Worm (Caenorhabditis elegans) whole organism, late embryonic: ENCODE data around the gene pssy-1.

Experiments used
- C08G9.2 ChIP-seq: sonication (generic microtip); optimal IDR thresholded peaks from 2 replicates; lab custom pipeline; 2016; ENCODE audit warnings: mild to moderate bottlenecking, missing genetic modification characterization, moderate library complexity, missing compliant biosample characterization
- F13H6.1 ChIP-seq: sonication (generic microtip); optimal IDR thresholded peaks from 2 replicates; lab custom pipeline; 2016; ENCODE audit warnings: missing genetic modification characterization, missing compliant biosample characterization
- K09A11.1 ChIP-seq: sonication (generic microtip); optimal IDR thresholded peaks from 2 replicates; lab custom pipeline; 2017; ENCODE audit warnings: antibody characterized with exemption, mild to moderate bottlenecking, missing genetic modification characterization, missing compliant biosample characterization; ENCODE audit not compliant: insufficient read depth
- Y22D7AL.16 ChIP-seq: sonication (generic microtip); optimal IDR thresholded peaks from 2 replicates; lab custom pipeline; 2016; ENCODE audit warnings: missing genetic modification characterization, missing compliant biosample characterization
- ahr-1 ChIP-seq: sonication (generic microtip); optimal IDR thresholded peaks from 2 replicates; lab custom pipeline; 2016; ENCODE audit warnings: missing genetic modification characterization, missing compliant biosample characterization
- ama-1 ChIP-seq: fragments of 150-350 bp; optimal IDR thresholded peaks from 2 replicates; lab custom pipeline; 2014
- ceh-19 ChIP-seq: fragments of 200-800 bp; sonication (Bioruptor generic); optimal IDR thresholded peaks from 2 replicates; lab custom pipeline; 2018; ENCODE audit warnings: mild to moderate bottlenecking, missing genetic modification characterization, missing compliant biosample characterization
- ceh-2 ChIP-seq: sonication (generic microtip); optimal IDR thresholded peaks from 2 replicates; lab custom pipeline; 2016; ENCODE audit warnings: missing genotype, missing genetic modification characterization, missing compliant biosample characterization
- ceh-24 ChIP-seq: sonication (generic microtip); optimal IDR thresholded peaks from 2 replicates; lab custom pipeline; 2016; ENCODE audit warnings: mild to moderate bottlenecking, missing genetic modification characterization, missing compliant biosample characterization
- ceh-30 ChIP-seq: fragments of 150-350 bp; optimal IDR thresholded peaks from 2 replicates; lab custom pipeline; 2014; ENCODE audit warnings: missing biosample characterization, missing genetic modification characterization
- ceh-31 ChIP-seq: sonication (generic microtip); optimal IDR thresholded peaks from 2 replicates; lab custom pipeline; 2016; ENCODE audit warnings: missing genetic modification characterization, missing compliant biosample characterization
- ceh-9 ChIP-seq: sonication (generic microtip); optimal IDR thresholded peaks from 2 replicates; lab custom pipeline; 2016; ENCODE audit warnings: mild to moderate bottlenecking, missing genetic modification characterization, inconsistent platforms, missing compliant biosample characterization
- che-1 ChIP-seq: sonication (generic microtip); optimal IDR thresholded peaks from 2 replicates; lab custom pipeline; 2016; ENCODE audit warnings: mild to moderate bottlenecking, missing genetic modification characterization, missing compliant biosample characterization
- dve-1 ChIP-seq: sonication (generic microtip); optimal IDR thresholded peaks from 2 replicates; lab custom pipeline; 2017; ENCODE audit warnings: antibody characterized with exemption, mild to moderate bottlenecking, missing genetic modification characterization, missing compliant biosample characterization
- ets-4 ChIP-seq: sonication (generic microtip); optimal IDR thresholded peaks from 2 replicates; lab custom pipeline; 2016; ENCODE audit warnings: missing genetic modification characterization, missing compliant biosample characterization
- fax-1 ChIP-seq: sonication (generic microtip); optimal IDR thresholded peaks from 2 replicates; lab custom pipeline; 2016; ENCODE audit warnings: missing genotype, missing genetic modification characterization, missing compliant biosample characterization
- fkh-6 ChIP-seq: sonication (generic microtip); optimal IDR thresholded peaks from 2 replicates; lab custom pipeline; 2016; ENCODE audit warnings: missing genetic modification characterization, missing compliant biosample characterization
- gmeb-2 ChIP-seq: sonication (generic microtip); optimal IDR thresholded peaks from 2 replicates; lab custom pipeline; 2016; ENCODE audit warnings: missing genetic modification characterization, inconsistent platforms, missing compliant biosample characterization
- hlh-6 ChIP-seq: sonication (generic microtip); optimal IDR thresholded peaks from 2 replicates; lab custom pipeline; 2016; ENCODE audit warnings: missing genotype, missing genetic modification characterization, missing compliant biosample characterization
- hlh-8 ChIP-seq: sonication (generic microtip); optimal IDR thresholded peaks from 2 replicates; lab custom pipeline; 2016; ENCODE audit warnings: missing genotype, missing genetic modification characterization, missing compliant biosample characterization
- lim-6 ChIP-seq: sonication (generic microtip); optimal IDR thresholded peaks from 2 replicates; lab custom pipeline; 2016; ENCODE audit warnings: missing genetic modification characterization, missing compliant biosample characterization
- lin-11 ChIP-seq: fragments of 200-800 bp; sonication (Bioruptor generic); optimal IDR thresholded peaks from 2 replicates; lab custom pipeline; 2018; ENCODE audit warnings: mild to moderate bottlenecking, missing genetic modification characterization, missing compliant biosample characterization
- nhr-11 ChIP-seq: fragments of 150-350 bp; optimal IDR thresholded peaks from 2 replicates; lab custom pipeline; 2014; ENCODE audit warnings: missing biosample characterization, missing genetic modification characterization
- pat-9 ChIP-seq: fragments of 200-800 bp; sonication (Bioruptor generic); optimal IDR thresholded peaks from 2 replicates; lab custom pipeline; 2018; ENCODE audit warnings: mild to moderate bottlenecking, missing genetic modification characterization, moderate library complexity, missing compliant biosample characterization
- pax-1 ChIP-seq: fragments of 150-350 bp; optimal IDR thresholded peaks from 2 replicates; lab custom pipeline; 2014; ENCODE audit warnings: missing biosample characterization, missing genetic modification characterization
- pha-4 ChIP-seq: fragments of 150-350 bp; optimal IDR thresholded peaks from 2 replicates; lab custom pipeline; 2018; ENCODE audit warnings: missing biosample characterization, missing genetic modification reagents, missing genetic modification characterization
- pros-1 ChIP-seq: fragments of 150-350 bp; optimal IDR thresholded peaks from 2 replicates; lab custom pipeline; 2014; ENCODE audit warnings: missing biosample characterization, missing genetic modification reagents, missing genetic modification characterization
- rnt-1 ChIP-seq: sonication (generic microtip); optimal IDR thresholded peaks from 2 replicates; lab custom pipeline; 2016; ENCODE audit warnings: missing genetic modification characterization, missing compliant biosample characterization
- sdc-2 ChIP-seq: sonication (generic microtip); optimal IDR thresholded peaks from 2 replicates; lab custom pipeline; 2016; ENCODE audit warnings: missing genotype, missing genetic modification characterization, missing compliant biosample characterization
- syd-9 ChIP-seq: sonication (generic microtip); optimal IDR thresholded peaks from 2 replicates; lab custom pipeline; 2016; ENCODE audit warnings: mild to moderate bottlenecking, missing genetic modification characterization, moderate library complexity, missing compliant biosample characterization
- tbx-2 ChIP-seq: sonication (generic microtip); optimal IDR thresholded peaks from 2 replicates; lab custom pipeline; 2016; ENCODE audit warnings: missing genetic modification characterization, missing compliant biosample characterization
- tbx-7 ChIP-seq: sonication (generic microtip); optimal IDR thresholded peaks from 2 replicates; lab custom pipeline; 2016; ENCODE audit warnings: missing genotype, missing genetic modification characterization, missing compliant biosample characterization
- ttx-3 ChIP-seq: sonication (generic microtip); optimal IDR thresholded peaks from 2 replicates; lab custom pipeline; 2016; ENCODE audit warnings: missing genetic modification reagents, missing genetic modification characterization, missing compliant biosample characterization
- unc-3 ChIP-seq, 2 experiments: fragments of 200-800 bp in 1 of 2; sonication (Bioruptor generic) in 1 of 2; sonication (generic microtip) in 1 of 2; conservative IDR thresholded peaks in 1 of 2; optimal IDR thresholded peaks in 1 of 2; 2 replicates each; pipeline versions ENCODE4 v1.3.6 to Lab custom; 2016 to 2022; ENCODE audit warnings: missing compliant biosample characterization in 2 of 2, missing genetic modification characterization in 2 of 2, missing genetic modification reagents in 1 of 2
- unc-55 ChIP-seq: sonication (generic microtip); optimal IDR thresholded peaks from 2 replicates; lab custom pipeline; 2017; ENCODE audit warnings: missing biosample characterization, missing genetic modification reagents, missing genetic modification characterization
- unc-86 ChIP-seq: sonication (generic microtip); optimal IDR thresholded peaks from 2 replicates; lab custom pipeline; 2016; ENCODE audit warnings: missing genetic modification characterization, missing compliant biosample characterization
- ztf-16 ChIP-seq: sonication (generic microtip); optimal IDR thresholded peaks from 2 replicates; lab custom pipeline; 2017; ENCODE audit warnings: missing genetic modification characterization, missing compliant biosample characterization

pssy-1 gene

ce11 chrX:9999599-10000201 is 34.3 kb downstream of the pssy-1 start (continued):
- TF ChIP-seq gmeb-2 (tag; lab: Kevin White, UChicago) (no peak), unc-55 (GFP tag; lab: Kevin White, UChicago) (peak; percentile 63), hlh-8 (peak; percentile 26), F13H6.1 (tag; lab: Kevin White, UChicago) (peak; percentile 27), unc-86 (tag; lab: Kevin White, UChicago) (peak; percentile 53), pat-9 (peak; percentile 11)
- TF ChIP-seq, all 69 proteins: peak for 25

DNA sequence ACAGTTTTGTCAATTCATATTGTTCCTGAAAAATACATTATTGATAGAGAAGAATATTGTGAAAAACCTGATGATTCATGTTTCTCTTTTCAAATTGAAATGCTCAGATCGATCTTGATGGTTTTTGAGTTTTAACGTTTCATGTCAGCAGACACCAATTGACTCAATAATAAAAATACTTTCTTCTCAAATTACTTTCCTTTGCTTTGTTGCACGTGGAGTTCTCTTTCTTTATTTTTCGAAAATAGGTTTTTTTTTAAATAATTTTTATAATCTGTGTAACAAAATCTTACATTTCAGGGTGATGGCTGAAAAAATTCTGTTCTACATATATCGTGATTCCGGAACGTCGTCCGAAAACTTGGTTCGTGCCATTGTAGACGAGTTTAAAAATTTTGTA is 35.2 kb downstream of the pssy-1 start, which contains the start of gene F19C6.2:
TSS of gene F19C6.2 (plus strand) at position 301 of the 400 bp plus-strand sequence.
- no peak for TF ChIP-seq fax-1 (tag; lab: Kevin White, UChicago)
- no peak for TF ChIP-seq che-1 (tag; lab: Kevin White, UChicago)
- TF ChIP-seq ceh-9 (tag; lab: Kevin White, UChicago): no peak
- no peak for TF ChIP-seq lim-6 (tag; lab: Kevin White, UChicago)
- TF ChIP-seq tbx-2 (tag; lab: Kevin White, UChicago): no peak
- no peak for TF ChIP-seq tbx-7
- no peak for TF ChIP-seq ets-4
- no peak for TF ChIP-seq ceh-2 (tag; lab: Kevin White, UChicago)
- TF ChIP-seq dve-1: no peak

- no peak for TF ChIP-seq che-1 (tag; lab: Kevin White, UChicago)
- TF ChIP-seq ceh-24 (tag; lab: Kevin White, UChicago): no peak
- no peak for TF ChIP-seq pros-1 (tag; lab: Kevin White, UChicago)
- no peak for TF ChIP-seq Y22D7AL.16
- no peak for TF ChIP-seq rnt-1 (tag; lab: Kevin White, UChicago)
- TF ChIP-seq ahr-1 (tag; lab: Kevin White, UChicago): no peak
- no peak for TF ChIP-seq pha-4 (tag; lab: Kevin White, UChicago)
- no peak for TF ChIP-seq ttx-3 (tag; lab: Kevin White, UChicago)
- no peak for TF ChIP-seq syd-9 (tag; lab: Kevin White, UChicago)
- no peak for TF ChIP-seq lin-11 (tag; lab: Kevin White, UChicago)
- TF ChIP-seq nhr-11 (tag; lab: Kevin White, UChicago): no peak
- no peak for TF ChIP-seq sdc-2 (tag; lab: Kevin White, UChicago)
- no peak for TF ChIP-seq C08G9.2
- TF ChIP-seq F13H6.1 (tag; lab: Kevin White, UChicago): no peak
- no peak for TF ChIP-seq ceh-31 (tag; lab: Kevin White, UChicago)
- no peak for TF ChIP-seq ztf-16
These were observed 43.3 kb downstream of the pssy-1 start, which contains the start of gene F19C6.3 for ce11 chrX:10008664-10009063. F19C6.3 (minus strand) TSS chrX:10008764.

- TF ChIP-seq sdc-2 (tag; lab: Kevin White, UChicago) (no peak), fkh-6 (tag; lab: Kevin White, UChicago) (no peak), pax-1 (tag; lab: Kevin White, UChicago) (no peak), K09A11.1 (tag; lab: Kevin White, UChicago) (no peak), ama-1 (no peak), ztf-16 (no peak), unc-3 (GFP tag; conservative IDR thresholded peaks at IDR 0.05; lab: Robert Waterston, UW) (no peak), unc-3 (tag; optimal IDR thresholded peaks at IDR 0.05; lab: Kevin White, UChicago) (no peak), C08G9.2 (no peak), ceh-30 (no peak), ceh-19 (GFP tag; lab: Kevin White, UChicago) (no peak), ceh-9 (tag; lab: Kevin White, UChicago) (no peak), hlh-6 (tag; lab: Kevin White, UChicago) (no peak), nhr-11 (tag; lab: Kevin White, UChicago) (no peak)
These were observed 44.6 kb downstream of the pssy-1 start for ce11 chrX:10009985-10010384.
